Worm (Caenorhabditis elegans) whole organism, L1 larva: ENCODE measurements around the gene daf-12.

Experiments
- ces-1 ChIP-seq: fragments of 150-350 bp; optimal IDR thresholded peaks from 2 replicates; lab custom pipeline; 2014; ENCODE audit warnings: missing biosample characterization, missing genetic modification reagents, missing genetic modification characterization
- ets-5 ChIP-seq: fragments of 200-800 bp; sonication (Bioruptor generic); IDR thresholded peaks from 2 replicates; pipeline ENCODE4 v1.3.6; 2022; ENCODE audit warnings: missing genetic modification characterization, missing compliant biosample characterization
- nhr-237 ChIP-seq: fragments of 150-350 bp; optimal IDR thresholded peaks from 2 replicates; lab custom pipeline; 2014; ENCODE audit warnings: missing biosample characterization, missing genetic modification characterization
- nhr-76 ChIP-seq: sonication (generic microtip); optimal IDR thresholded peaks from 2 replicates; lab custom pipeline; 2017; ENCODE audit warnings: missing biosample characterization, missing genetic modification characterization
- sox-4 ChIP-seq: sonication (generic microtip); optimal IDR thresholded peaks from 2 replicates; lab custom pipeline; 2016; ENCODE audit warnings: missing genetic modification characterization, missing compliant biosample characterization
- zag-1 ChIP-seq: fragments of 150-350 bp; optimal IDR thresholded peaks from 2 replicates; lab custom pipeline; 2014; ENCODE audit warnings: missing biosample characterization, missing genetic modification characterization
- ztf-4 ChIP-seq: fragments of 150-350 bp; optimal IDR thresholded peaks from 2 replicates; lab custom pipeline; 2014; ENCODE audit warnings: missing biosample characterization, missing genetic modification characterization

ce11 chrX:10623119-10623518 lies 12.6 kb upstream of the daf-12 start:
- no peak for TF ChIP-seq zag-1 (tag; lab: Kevin White, UChicago)
- no peak for TF ChIP-seq nhr-237 (tag; lab: Kevin White, UChicago)
- TF ChIP-seq ces-1 (GFP tag; lab: Kevin White, UChicago): no peak
- no peak for TF ChIP-seq nhr-76 (tag; lab: Kevin White, UChicago)
- TF ChIP-seq sox-4: no peak
- no peak for TF ChIP-seq ztf-4 (tag; lab: Kevin White, UChicago)
- TF ChIP-seq ets-5 (GFP tag; lab: Robert Waterston, UW): no peak
